Worm (Caenorhabditis elegans) whole organism, L3 larva: ENCODE data around the gene F10D7.4.

Source experiments
- R02D3.7 ChIP-seq: fragments of 150-350 bp; optimal IDR thresholded peaks from 2 replicates; lab custom pipeline; 2014; ENCODE audit warnings: missing biosample characterization, missing genetic modification characterization
- ZK546.5 ChIP-seq: sonication (generic microtip); optimal IDR thresholded peaks from 2 replicates; lab custom pipeline; 2017; ENCODE audit warnings: missing biosample characterization, missing genetic modification characterization
- aly-2 ChIP-seq: fragments of 150-350 bp; optimal IDR thresholded peaks from 2 replicates; lab custom pipeline; 2014; ENCODE audit warnings: missing biosample characterization, missing genetic modification characterization
- ama-1 ChIP-seq: fragments of 150-350 bp; optimal IDR thresholded peaks from 2 replicates; lab custom pipeline; 2018
- ceh-16 ChIP-seq: sonication (generic microtip); optimal IDR thresholded peaks from 2 replicates; lab custom pipeline; 2017; ENCODE audit warnings: missing biosample characterization, missing genetic modification characterization
- ceh-82 ChIP-seq: fragments of 150-350 bp; optimal IDR thresholded peaks from 2 replicates; lab custom pipeline; 2014; ENCODE audit warnings: missing biosample characterization, missing genetic modification characterization
- daf-12 ChIP-seq: fragments of 150-350 bp; optimal IDR thresholded peaks from 2 replicates; lab custom pipeline; 2014; ENCODE audit warnings: missing biosample characterization, missing genetic modification reagents, missing genetic modification characterization
- egl-27 ChIP-seq: sonication (generic microtip); optimal IDR thresholded peaks from 4 replicates; lab custom pipeline; 2017; ENCODE audit warnings: missing biosample characterization, missing genetic modification reagents, missing genetic modification characterization
- egl-5 ChIP-seq: fragments of 150-350 bp; optimal IDR thresholded peaks from 2 replicates; lab custom pipeline; 2017; ENCODE audit warnings: missing biosample characterization, missing genetic modification reagents, missing genetic modification characterization, inconsistent platforms
- elt-1 ChIP-seq: fragments of 150-350 bp; optimal IDR thresholded peaks from 2 replicates; lab custom pipeline; 2014; ENCODE audit warnings: missing biosample characterization, missing genetic modification characterization
- elt-2 ChIP-seq: sonication (generic microtip); optimal IDR thresholded peaks from 2 replicates; lab custom pipeline; 2016; ENCODE audit warnings: missing genetic modification reagents, mild to moderate bottlenecking, missing genetic modification characterization, missing compliant biosample characterization
- elt-3 ChIP-seq, 3 experiments: fragments of 150-350 bp in 1 of 3; sonication (generic microtip) in 2 of 3; optimal IDR thresholded peaks; 2 replicates in 2 of 3; 4 replicates in 1 of 3; lab custom pipeline; 2014 to 2017; ENCODE audit warnings: missing biosample characterization in 3 of 3, missing genetic modification characterization in 3 of 3
- fkh-10 ChIP-seq: sonication (generic microtip); optimal IDR thresholded peaks from 2 replicates; lab custom pipeline; 2017; ENCODE audit warnings: missing biosample characterization, missing genetic modification reagents, missing genetic modification characterization
- fkh-2 ChIP-seq: fragments of 150-350 bp; optimal IDR thresholded peaks from 2 replicates; lab custom pipeline; 2014; ENCODE audit warnings: missing biosample characterization, missing genetic modification reagents, missing genetic modification characterization
- fos-1 ChIP-seq: fragments of 150-350 bp; optimal IDR thresholded peaks from 2 replicates; lab custom pipeline; 2014; ENCODE audit warnings: missing biosample characterization, missing genetic modification characterization
- lin-39 ChIP-seq: fragments of 150-350 bp; optimal IDR thresholded peaks from 2 replicates; lab custom pipeline; 2018; ENCODE audit warnings: missing biosample characterization, missing genetic modification reagents, missing genetic modification characterization
- lsy-12 ChIP-seq: sonication (generic microtip); optimal IDR thresholded peaks from 2 replicates; lab custom pipeline; 2016; ENCODE audit warnings: mild to moderate bottlenecking, missing genetic modification characterization, missing compliant biosample characterization
- mml-1 ChIP-seq: fragments of 150-350 bp; sonication (generic microtip); optimal IDR thresholded peaks from 3 replicates; lab custom pipeline; 2014; ENCODE audit warnings: missing biosample characterization, missing genetic modification characterization
- nfya-1 ChIP-seq: sonication (generic microtip); optimal IDR thresholded peaks from 2 replicates; lab custom pipeline; 2017; ENCODE audit warnings: missing genetic modification characterization, mild to moderate bottlenecking, missing compliant biosample characterization, antibody characterized with exemption, moderate library complexity; ENCODE audit not compliant: insufficient read depth
- nhr-11 ChIP-seq: fragments of 150-350 bp; optimal IDR thresholded peaks from 2 replicates; lab custom pipeline; 2014; ENCODE audit warnings: missing biosample characterization, missing genetic modification characterization
- nhr-23 ChIP-seq: fragments of 150-350 bp; optimal IDR thresholded peaks from 2 replicates; lab custom pipeline; 2014; ENCODE audit warnings: missing biosample characterization, missing genetic modification reagents, missing genetic modification characterization
- nhr-25 ChIP-seq: sonication (generic microtip); optimal IDR thresholded peaks from 2 replicates; lab custom pipeline; 2017; ENCODE audit warnings: missing biosample characterization, missing genetic modification characterization
- nhr-28 ChIP-seq: fragments of 150-350 bp; optimal IDR thresholded peaks from 2 replicates; lab custom pipeline; 2014; ENCODE audit warnings: missing biosample characterization, missing genetic modification characterization
- nhr-76 ChIP-seq: fragments of 150-350 bp; sonication (generic microtip); optimal IDR thresholded peaks from 5 replicates; lab custom pipeline; 2014; ENCODE audit warnings: missing biosample characterization, missing genetic modification characterization
- pha-4 ChIP-seq: fragments of 150-350 bp; optimal IDR thresholded peaks from 2 replicates; lab custom pipeline; 2014; ENCODE audit warnings: missing biosample characterization, missing genetic modification reagents, missing genetic modification characterization
- pqm-1 ChIP-seq: fragments of 150-350 bp; optimal IDR thresholded peaks from 2 replicates; lab custom pipeline; 2017; ENCODE audit warnings: missing biosample characterization, missing genetic modification characterization, inconsistent platforms
- sea-2 ChIP-seq: fragments of 150-350 bp; sonication (generic microtip); optimal IDR thresholded peaks from 4 replicates; lab custom pipeline; 2014; ENCODE audit warnings: missing biosample characterization, missing genetic modification reagents, missing genetic modification characterization
- skn-1 ChIP-seq: fragments of 150-350 bp; optimal IDR thresholded peaks from 2 replicates; lab custom pipeline; 2014; ENCODE audit warnings: missing biosample characterization, missing genetic modification characterization
- unc-39 ChIP-seq: sonication (generic microtip); optimal IDR thresholded peaks from 4 replicates; lab custom pipeline; 2017; ENCODE audit warnings: missing biosample characterization, missing genetic modification characterization
- unc-62 ChIP-seq: fragments of 150-350 bp; sonication (generic microtip); optimal IDR thresholded peaks from 4 replicates; lab custom pipeline; 2014; ENCODE audit warnings: missing biosample characterization, missing genetic modification reagents, missing genetic modification characterization
- zag-1 ChIP-seq: fragments of 150-350 bp; optimal IDR thresholded peaks from 2 replicates; lab custom pipeline; 2014; ENCODE audit warnings: missing biosample characterization, missing genetic modification characterization
- ztf-11 ChIP-seq: fragments of 150-350 bp; optimal IDR thresholded peaks from 2 replicates; lab custom pipeline; 2014; ENCODE audit warnings: missing biosample characterization, missing genetic modification characterization
- ztf-4 ChIP-seq: fragments of 150-350 bp; optimal IDR thresholded peaks from 2 replicates; lab custom pipeline; 2014; ENCODE audit warnings: missing biosample characterization, missing genetic modification characterization

Gene F10D7.4

DNA sequence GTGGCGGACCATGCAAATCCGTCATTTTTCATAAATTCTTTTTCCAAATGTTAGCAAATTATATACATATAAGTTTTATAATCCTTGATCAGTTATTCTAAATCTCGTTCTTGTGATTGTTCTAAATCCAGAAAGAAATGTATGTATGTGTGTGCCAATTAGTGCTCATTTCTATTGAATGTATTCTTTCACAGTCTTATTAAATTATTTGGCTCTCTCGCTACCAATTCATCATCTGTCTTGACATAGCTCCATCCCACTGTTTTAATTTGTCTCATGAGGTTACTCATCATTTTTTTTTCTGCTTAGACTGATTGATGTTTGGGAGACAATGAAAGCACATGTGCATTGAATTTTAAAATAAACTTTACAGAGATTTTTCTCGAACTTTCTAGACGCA is 26.4 kb downstream of the F10D7.4 start:
- TF ChIP-seq unc-62 (GFP tag; lab: Kevin White, UChicago) (no peak), sea-2 (GFP tag; lab: Kevin White, UChicago) (no peak), aly-2 (tag; lab: Kevin White, UChicago) (no peak), ceh-82 (tag; lab: Kevin White, UChicago) (no peak), lin-39 (tag; lab: Kevin White, UChicago) (no peak), nfya-1 (no peak), daf-12 (tag; lab: Kevin White, UChicago) (no peak), ztf-4 (tag; lab: Kevin White, UChicago) (no peak), ZK546.5 (tag; lab: Kevin White, UChicago) (no peak), elt-1 (tag; lab: Kevin White, UChicago) (no peak)
- TF ChIP-seq, all 47 proteins: peak for 0

DNA sequence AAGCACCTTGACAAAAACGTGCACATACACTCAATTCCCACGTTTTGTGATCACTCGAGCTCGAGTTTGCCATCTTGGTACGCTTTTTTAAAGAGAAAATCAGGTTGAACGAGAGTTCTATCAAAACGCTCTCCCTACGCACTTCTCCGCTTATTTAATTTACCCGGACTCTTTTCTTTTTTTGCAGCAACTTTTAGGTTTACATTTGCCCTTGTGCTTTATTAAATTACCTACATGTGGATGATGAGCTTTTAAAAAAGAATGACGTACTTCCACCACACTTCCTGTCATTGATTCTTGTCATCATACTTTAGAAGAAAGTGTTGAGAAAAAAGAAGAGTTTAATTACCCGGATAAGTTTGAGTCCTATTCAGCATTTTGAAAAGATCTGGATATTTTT is 29.8 kb downstream of the F10D7.4 start:
- no peak for TF ChIP-seq egl-5 (tag; lab: Kevin White, UChicago)
- TF ChIP-seq fkh-10 (GFP tag; lab: Kevin White, UChicago), result peak; percentile 87

DNA sequence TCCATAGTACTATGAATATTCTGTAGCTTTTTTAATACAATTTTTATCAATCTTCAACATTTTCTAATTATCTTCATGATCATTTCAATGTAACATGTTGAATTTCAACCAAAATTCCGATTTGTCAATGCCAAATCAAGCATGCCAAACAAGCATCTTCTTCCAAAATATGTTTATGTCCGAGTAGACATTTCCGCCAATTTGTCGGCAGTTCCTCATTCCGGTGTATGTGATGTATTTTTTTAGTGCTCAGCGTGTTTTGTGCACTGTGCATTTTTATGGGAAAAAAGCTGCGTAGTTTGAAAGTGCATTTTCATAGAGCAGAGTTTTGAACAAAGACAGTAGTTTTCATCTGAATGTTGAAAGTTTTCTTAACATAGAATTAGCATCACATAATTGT is 32.5 kb downstream of the F10D7.4 start:
- TF ChIP-seq pha-4, result no peak

- no peak for TF ChIP-seq fkh-2 (tag; lab: Kevin White, UChicago)
- TF ChIP-seq nhr-25 (tag; lab: Kevin White, UChicago), result no peak
- no peak for TF ChIP-seq lsy-12 (tag; lab: Kevin White, UChicago)
- no peak for TF ChIP-seq fos-1 (tag; lab: Kevin White, UChicago)
- no peak for TF ChIP-seq egl-27
- no peak for TF ChIP-seq R02D3.7
- no peak for TF ChIP-seq nhr-11 (tag; lab: Kevin White, UChicago)
- no peak for TF ChIP-seq fkh-10 (GFP tag; lab: Kevin White, UChicago)
- TF ChIP-seq nhr-23 (tag; lab: Kevin White, UChicago), result no peak
- TF ChIP-seq, all 47 proteins: peak for 0
Measured at ce11 chrX:17340484-17340883, 41.4 kb downstream of the F10D7.4 start, which contains the start of gene C53C11.1. Gene C53C11.1, plus strand, starts transcription at chrX:17340784.

ce11 chrX:17338944-17339343 is 42.9 kb downstream of the F10D7.4 start:
- TF ChIP-seq ama-1 (lab: Kevin White, UChicago), result no peak
- no peak for TF ChIP-seq elt-2
- no peak for TF ChIP-seq ztf-11 (tag; lab: Kevin White, UChicago)
- no peak for TF ChIP-seq nhr-11 (tag; lab: Kevin White, UChicago)

DNA sequence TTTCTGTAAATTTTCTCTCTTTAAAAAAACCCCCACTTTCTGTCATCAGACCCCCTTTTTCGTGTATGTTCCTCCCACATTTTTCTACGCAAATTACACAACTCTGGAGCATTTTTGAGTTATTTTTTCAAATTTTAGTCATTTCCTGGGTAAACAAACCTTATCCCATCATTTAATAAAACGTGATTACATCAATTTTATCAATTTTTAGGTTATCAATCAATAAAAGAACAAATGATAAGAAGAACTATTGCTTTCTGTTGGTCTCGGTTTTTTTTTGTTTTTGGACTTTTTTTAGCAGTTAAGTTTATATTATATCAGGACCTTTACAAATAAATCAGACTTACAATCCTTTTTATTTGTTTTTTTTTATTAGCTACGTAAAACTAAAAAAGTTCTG is 45.5 kb downstream of the F10D7.4 start, which contains the start of gene C53C11.2:
Gene C53C11.2, plus strand, starts transcription at position 284 of the 400 bp plus-strand sequence.
- TF ChIP-seq elt-2 (peak; percentile 68), zag-1 (tag; lab: Kevin White, UChicago) (no peak), ztf-11 (tag; lab: Kevin White, UChicago) (no peak), nhr-28 (tag; lab: Kevin White, UChicago) (no peak), nhr-23 (tag; lab: Kevin White, UChicago) (no peak), nhr-11 (tag; lab: Kevin White, UChicago) (no peak), mml-1 (tag; lab: Kevin White, UChicago) (no peak), ceh-16 (tag; lab: Kevin White, UChicago) (no peak), elt-3 (tag; optimal IDR thresholded peaks at IDR 0.05; lab: Kevin White, UChicago) (no peak), nhr-76 (tag; lab: Kevin White, UChicago) (no peak), ama-1 (lab: Kevin White, UChicago) (no peak), R02D3.7 (no peak), pha-4 (peak; percentile 25), fkh-2 (tag; lab: Kevin White, UChicago) (no peak), skn-1 (no peak), unc-39 (tag; lab: Kevin White, UChicago) (no peak), pqm-1 (tag; lab: Kevin White, UChicago) (peak; percentile 62)
- TF ChIP-seq, all 47 proteins: peak for 3
